Worm (Caenorhabditis elegans) whole organism, L3 larva: ENCODE data around the gene fbxb-38.

Source experiments
- R02D3.7 ChIP-seq: fragments of 150-350 bp; optimal IDR thresholded peaks from 2 replicates; lab custom pipeline; 2014; ENCODE audit warnings: missing biosample characterization, missing genetic modification characterization
- ZK546.5 ChIP-seq: sonication (generic microtip); optimal IDR thresholded peaks from 2 replicates; lab custom pipeline; 2017; ENCODE audit warnings: missing biosample characterization, missing genetic modification characterization
- ama-1 ChIP-seq: fragments of 150-350 bp; optimal IDR thresholded peaks from 2 replicates; lab custom pipeline; 2018
- ceh-9 ChIP-seq: sonication (generic microtip); optimal IDR thresholded peaks from 2 replicates; lab custom pipeline; 2018; ENCODE audit warnings: missing biosample characterization, missing genetic modification characterization
- daf-12 ChIP-seq: fragments of 150-350 bp; optimal IDR thresholded peaks from 2 replicates; lab custom pipeline; 2014; ENCODE audit warnings: missing biosample characterization, missing genetic modification reagents, missing genetic modification characterization
- egl-27 ChIP-seq: sonication (generic microtip); optimal IDR thresholded peaks from 4 replicates; lab custom pipeline; 2017; ENCODE audit warnings: missing biosample characterization, missing genetic modification reagents, missing genetic modification characterization
- egl-5 ChIP-seq: fragments of 150-350 bp; optimal IDR thresholded peaks from 2 replicates; lab custom pipeline; 2017; ENCODE audit warnings: missing biosample characterization, missing genetic modification reagents, missing genetic modification characterization, inconsistent platforms
- elt-1 ChIP-seq: fragments of 150-350 bp; optimal IDR thresholded peaks from 2 replicates; lab custom pipeline; 2014; ENCODE audit warnings: missing biosample characterization, missing genetic modification characterization
- elt-2 ChIP-seq: sonication (generic microtip); optimal IDR thresholded peaks from 2 replicates; lab custom pipeline; 2016; ENCODE audit warnings: missing genetic modification reagents, mild to moderate bottlenecking, missing genetic modification characterization, missing compliant biosample characterization
- elt-3 ChIP-seq, 3 experiments: fragments of 150-350 bp in 1 of 3; sonication (generic microtip) in 2 of 3; optimal IDR thresholded peaks; 2 replicates in 2 of 3; 4 replicates in 1 of 3; lab custom pipeline; 2014 to 2017; ENCODE audit warnings: missing biosample characterization in 3 of 3, missing genetic modification characterization in 3 of 3
- eor-1 ChIP-seq, 2 experiments: fragments of 150-350 bp; optimal IDR thresholded peaks; 2 replicates each; lab custom pipeline; 2014 to 2018; ENCODE audit warnings: missing biosample characterization in 2 of 2, missing genetic modification characterization in 2 of 2
- fkh-10 ChIP-seq: sonication (generic microtip); optimal IDR thresholded peaks from 2 replicates; lab custom pipeline; 2017; ENCODE audit warnings: missing biosample characterization, missing genetic modification reagents, missing genetic modification characterization
- fkh-2 ChIP-seq: fragments of 150-350 bp; optimal IDR thresholded peaks from 2 replicates; lab custom pipeline; 2014; ENCODE audit warnings: missing biosample characterization, missing genetic modification reagents, missing genetic modification characterization
- jun-1 ChIP-seq: fragments of 150-350 bp; optimal IDR thresholded peaks from 2 replicates; lab custom pipeline; 2014; ENCODE audit warnings: missing biosample characterization, missing genetic modification reagents, missing genetic modification characterization
- lin-15B ChIP-seq: fragments of 150-350 bp; optimal IDR thresholded peaks from 2 replicates; lab custom pipeline; 2014; ENCODE audit warnings: missing biosample characterization, missing genetic modification characterization
- lin-39 ChIP-seq: fragments of 150-350 bp; optimal IDR thresholded peaks from 2 replicates; lab custom pipeline; 2018; ENCODE audit warnings: missing biosample characterization, missing genetic modification reagents, missing genetic modification characterization
- lsy-12 ChIP-seq: sonication (generic microtip); optimal IDR thresholded peaks from 2 replicates; lab custom pipeline; 2016; ENCODE audit warnings: mild to moderate bottlenecking, missing genetic modification characterization, missing compliant biosample characterization
- mdl-1 ChIP-seq: fragments of 150-350 bp; optimal IDR thresholded peaks from 2 replicates; lab custom pipeline; 2014; ENCODE audit warnings: missing biosample characterization, missing genetic modification characterization
- mml-1 ChIP-seq: fragments of 150-350 bp; sonication (generic microtip); optimal IDR thresholded peaks from 3 replicates; lab custom pipeline; 2014; ENCODE audit warnings: missing biosample characterization, missing genetic modification characterization
- nfya-1 ChIP-seq: sonication (generic microtip); optimal IDR thresholded peaks from 2 replicates; lab custom pipeline; 2017; ENCODE audit warnings: missing genetic modification characterization, mild to moderate bottlenecking, missing compliant biosample characterization, antibody characterized with exemption, moderate library complexity; ENCODE audit not compliant: insufficient read depth
- nhr-11 ChIP-seq: fragments of 150-350 bp; optimal IDR thresholded peaks from 2 replicates; lab custom pipeline; 2014; ENCODE audit warnings: missing biosample characterization, missing genetic modification characterization
- nhr-12 ChIP-seq: fragments of 150-350 bp; optimal IDR thresholded peaks from 2 replicates; lab custom pipeline; 2014; ENCODE audit warnings: missing biosample characterization, missing genetic modification characterization
- nhr-23 ChIP-seq: fragments of 150-350 bp; optimal IDR thresholded peaks from 2 replicates; lab custom pipeline; 2014; ENCODE audit warnings: missing biosample characterization, missing genetic modification reagents, missing genetic modification characterization
- nhr-237 ChIP-seq: fragments of 150-350 bp; optimal IDR thresholded peaks from 2 replicates; lab custom pipeline; 2014; ENCODE audit warnings: missing biosample characterization, missing genetic modification characterization
- nhr-25 ChIP-seq: sonication (generic microtip); optimal IDR thresholded peaks from 2 replicates; lab custom pipeline; 2017; ENCODE audit warnings: missing biosample characterization, missing genetic modification characterization
- nhr-28 ChIP-seq: fragments of 150-350 bp; optimal IDR thresholded peaks from 2 replicates; lab custom pipeline; 2014; ENCODE audit warnings: missing biosample characterization, missing genetic modification characterization
- nhr-77 ChIP-seq: fragments of 150-350 bp; optimal IDR thresholded peaks from 2 replicates; lab custom pipeline; 2014; ENCODE audit warnings: missing biosample characterization, missing genetic modification characterization
- sea-2 ChIP-seq: fragments of 150-350 bp; sonication (generic microtip); optimal IDR thresholded peaks from 4 replicates; lab custom pipeline; 2014; ENCODE audit warnings: missing biosample characterization, missing genetic modification reagents, missing genetic modification characterization
- snpc-4 ChIP-seq: fragments of 150-350 bp; optimal IDR thresholded peaks from 2 replicates; lab custom pipeline; 2014; ENCODE audit warnings: missing biosample characterization, missing genetic modification characterization
- tbx-2 ChIP-seq: sonication (generic microtip); optimal IDR thresholded peaks from 2 replicates; lab custom pipeline; 2016; ENCODE audit warnings: mild to moderate bottlenecking, missing genetic modification characterization, missing compliant biosample characterization
- unc-39 ChIP-seq: sonication (generic microtip); optimal IDR thresholded peaks from 4 replicates; lab custom pipeline; 2017; ENCODE audit warnings: missing biosample characterization, missing genetic modification characterization
- ztf-11 ChIP-seq: fragments of 150-350 bp; optimal IDR thresholded peaks from 2 replicates; lab custom pipeline; 2014; ENCODE audit warnings: missing biosample characterization, missing genetic modification characterization
- ztf-4 ChIP-seq: fragments of 150-350 bp; optimal IDR thresholded peaks from 2 replicates; lab custom pipeline; 2014; ENCODE audit warnings: missing biosample characterization, missing genetic modification characterization

Gene fbxb-38

DNA sequence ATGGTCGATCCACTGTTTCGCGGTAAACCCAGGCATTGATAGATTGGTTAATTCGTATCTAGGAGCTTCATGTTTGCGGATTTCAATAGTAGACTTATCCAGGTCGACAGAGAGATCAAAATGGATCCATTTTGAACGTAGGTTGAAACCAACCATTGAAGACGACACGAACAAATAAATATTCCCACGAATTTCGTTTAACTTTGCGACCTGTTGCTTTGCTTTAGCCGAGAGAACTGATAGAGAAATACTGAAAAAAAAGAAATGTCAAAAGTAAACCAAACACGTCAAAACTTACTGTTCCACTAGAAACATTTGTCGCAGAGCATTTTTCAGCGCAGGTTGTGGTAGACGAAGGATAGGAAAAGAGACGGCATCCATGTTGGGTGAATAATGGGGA lies at the start of gene fbxb-38:
Gene fbxb-38 (minus strand): TSS at position 390 of the 400 bp plus-strand sequence.
- TF ChIP-seq jun-1 = no peak

DNA sequence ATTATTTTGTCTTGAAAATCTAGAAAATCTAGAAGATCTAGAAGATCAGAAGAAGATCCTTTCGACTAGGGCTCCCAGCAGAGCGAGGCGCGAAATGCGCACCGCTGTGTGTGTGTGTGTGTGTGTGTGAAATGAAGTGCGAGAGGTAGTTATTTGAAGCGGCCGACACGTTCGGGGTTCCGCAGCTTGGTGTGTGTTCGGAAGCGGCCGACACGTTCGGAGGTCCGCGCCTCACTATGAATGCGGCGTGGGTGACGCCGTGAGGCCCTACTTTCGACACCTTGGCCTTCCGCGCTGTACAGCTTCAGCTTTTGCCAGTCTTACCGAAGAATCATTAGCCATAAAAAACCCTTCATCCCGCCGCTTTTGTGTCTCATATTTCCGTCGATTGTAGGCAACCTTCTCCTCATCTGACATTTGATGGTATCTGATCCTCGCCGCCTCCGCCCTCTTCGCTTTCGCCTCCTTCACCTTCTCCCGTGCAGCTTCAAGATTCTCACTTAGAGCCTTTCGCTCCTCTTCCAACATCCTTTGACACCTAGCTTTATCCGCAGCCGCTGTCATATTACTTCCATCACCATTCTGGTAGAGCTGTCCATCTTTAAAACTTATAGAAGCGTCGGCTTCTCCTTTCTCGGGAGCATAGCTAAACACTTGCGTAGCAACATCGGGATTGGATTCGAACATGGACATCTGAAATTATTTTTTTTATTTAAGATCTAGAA lies 48.5 kb upstream of the fbxb-38 start:
- no peak for TF ChIP-seq elt-2
- no peak for TF ChIP-seq nhr-77 (tag; lab: Kevin White, UChicago)
- TF ChIP-seq tbx-2 (tag; lab: Kevin White, UChicago) = no peak
- TF ChIP-seq mdl-1 (tag; lab: Kevin White, UChicago) = no peak
- no peak for TF ChIP-seq lin-15B (tag; lab: Kevin White, UChicago)
- no peak for TF ChIP-seq mml-1 (tag; lab: Kevin White, UChicago)
- TF ChIP-seq daf-12 = no peak
- TF ChIP-seq fkh-2 = no peak
- TF ChIP-seq nhr-23 (tag; lab: Kevin White, UChicago) = no peak
- TF ChIP-seq ztf-4 (tag; lab: Kevin White, UChicago) = no peak
- no peak for TF ChIP-seq snpc-4 (tag; lab: Kevin White, UChicago)
- TF ChIP-seq ztf-11 (tag; lab: Kevin White, UChicago) = no peak
- TF ChIP-seq eor-1 (tag; optimal IDR thresholded peaks at IDR 0.05; lab: Kevin White, UChicago) = no peak
- no peak for TF ChIP-seq elt-3 (tag; optimal IDR thresholded peaks at IDR 0.05; lab: Kevin White, UChicago)

DNA sequence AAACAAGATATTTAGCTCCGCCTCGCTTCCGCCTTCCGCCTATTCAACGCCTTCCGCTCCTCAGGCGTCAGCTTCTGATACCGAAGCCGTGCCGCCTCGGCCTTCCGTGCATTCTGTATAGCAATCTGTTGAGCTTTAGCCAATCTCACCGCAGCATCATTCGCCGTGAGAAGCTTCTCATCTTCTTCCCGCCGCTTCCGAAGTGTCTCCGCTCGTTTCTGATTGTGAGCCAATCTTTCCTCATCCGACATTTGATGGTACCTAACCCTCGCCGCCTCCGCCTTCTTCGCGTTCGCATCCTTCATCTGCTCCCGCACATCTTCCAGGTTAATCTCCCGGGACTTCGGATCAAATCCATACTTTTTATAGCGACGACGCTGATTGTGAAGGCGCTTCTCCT lies 46.9 kb upstream of the fbxb-38 start:
- TF ChIP-seq fkh-10 (GFP tag; lab: Kevin White, UChicago) = no peak

DNA sequence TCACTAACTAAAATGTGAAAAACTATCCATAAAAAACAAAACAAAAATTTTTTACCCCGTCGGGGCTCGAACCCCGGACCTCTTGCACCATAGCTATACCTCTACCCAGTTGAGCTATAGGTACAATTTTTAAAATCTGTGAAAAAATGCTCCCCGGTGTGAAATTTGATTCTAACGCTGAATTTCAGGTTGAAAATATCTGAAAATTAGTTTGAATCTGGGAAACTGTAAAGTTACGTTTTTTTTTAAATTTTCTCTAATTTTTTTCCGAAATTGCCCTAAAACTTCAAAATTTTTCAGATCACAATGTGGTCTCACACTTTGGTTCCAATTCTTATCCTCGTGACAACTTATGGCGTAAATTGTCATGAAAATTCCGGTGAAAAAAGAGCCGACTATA lies 39.2 kb upstream of the fbxb-38 start, which contains the start of gene Y59C2A.1:
Gene Y59C2A.1 (plus strand): TSS at position 301 of the 400 bp plus-strand sequence.
- TF ChIP-seq nhr-237 (tag; lab: Kevin White, UChicago) = no peak
- TF ChIP-seq nfya-1 (tag; lab: Kevin White, UChicago) = no peak
- TF ChIP-seq elt-1 = no peak
- no peak for TF ChIP-seq fkh-10 (GFP tag; lab: Kevin White, UChicago)
- no peak for TF ChIP-seq nhr-11
- no peak for TF ChIP-seq ceh-9 (tag; lab: Kevin White, UChicago)
- TF ChIP-seq sea-2 (GFP tag; lab: Kevin White, UChicago) = no peak
- TF ChIP-seq ama-1 = no peak
- TF ChIP-seq fkh-2 = no peak
- no peak for TF ChIP-seq jun-1
- no peak for TF ChIP-seq egl-27 (tag; lab: Kevin White, UChicago)
- no peak for TF ChIP-seq nhr-12
- TF ChIP-seq lin-39 (tag; lab: Kevin White, UChicago) = no peak
- TF ChIP-seq elt-2 = no peak

DNA sequence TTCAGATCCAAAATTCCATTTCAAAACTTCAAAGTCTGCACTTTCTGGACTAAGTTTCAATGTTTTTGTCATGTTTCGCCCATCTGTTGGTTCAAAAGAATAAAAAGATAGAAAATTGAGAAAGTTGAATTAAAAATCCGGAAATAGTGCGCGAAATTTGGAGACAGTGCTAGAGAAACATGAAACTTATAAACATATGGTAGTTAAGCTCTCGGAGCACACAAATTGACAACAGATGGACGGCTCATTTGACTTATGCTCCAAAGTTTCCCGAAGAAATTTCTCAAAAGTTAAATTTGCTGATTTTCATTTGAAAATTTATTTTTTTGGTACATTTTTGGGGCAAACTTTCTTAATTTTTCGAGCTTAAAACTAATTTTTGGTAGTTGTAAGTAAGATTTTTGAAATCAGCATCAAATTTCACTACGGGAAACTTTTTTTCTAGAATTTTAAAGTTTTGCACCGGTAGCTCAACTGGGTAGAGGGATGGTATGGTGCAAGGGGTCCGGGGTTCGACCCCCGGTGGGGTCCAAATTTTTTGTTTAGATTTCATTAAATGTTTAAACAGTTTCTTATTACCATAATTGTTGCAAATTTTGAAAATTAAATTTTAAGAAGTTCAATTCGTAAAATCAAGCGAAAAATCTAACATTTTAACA lies 37.6 kb upstream of the fbxb-38 start:
- TF ChIP-seq R02D3.7 (no peak), elt-2 (no peak), nhr-25 (tag; lab: Kevin White, UChicago) (no peak), mml-1 (tag; lab: Kevin White, UChicago) (no peak), unc-39 (tag; lab: Kevin White, UChicago) (no peak), nhr-237 (tag; lab: Kevin White, UChicago) (no peak), nhr-28 (tag; lab: Kevin White, UChicago) (no peak), fkh-2 (no peak), egl-27 (tag; lab: Kevin White, UChicago) (no peak), sea-2 (GFP tag; lab: Kevin White, UChicago) (no peak), lin-15B (tag; lab: Kevin White, UChicago) (no peak), ama-1 (no peak), lsy-12 (tag; lab: Kevin White, UChicago) (no peak), ZK546.5 (tag; lab: Kevin White, UChicago) (no peak), ztf-11 (tag; lab: Kevin White, UChicago) (no peak), egl-5 (tag; lab: Kevin White, UChicago) (no peak)
